Worm (Caenorhabditis elegans): ENCODE results near the gene snr-3.

snr-3 gene

DNA sequence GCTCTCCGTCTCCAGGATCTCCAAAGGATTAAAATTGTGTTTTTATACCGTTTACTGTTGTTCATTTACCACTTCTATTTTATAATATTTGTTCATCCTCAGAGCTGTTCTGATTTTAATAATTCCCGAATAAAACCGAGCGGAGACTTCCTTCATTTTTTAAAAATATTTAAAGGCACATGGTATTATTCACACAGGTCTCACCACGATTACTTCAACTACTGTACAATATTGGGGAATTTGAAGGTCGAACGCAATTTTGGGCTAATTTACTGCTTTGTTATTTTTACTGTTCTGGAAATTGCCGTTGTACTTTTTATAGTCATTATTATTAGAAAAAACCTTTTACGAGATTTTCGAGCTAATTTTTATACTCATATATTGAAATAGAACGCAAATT lies 1.6 kb upstream of the snr-3 start (continued):
- TF ChIP-seq die-1 (tag; optimal IDR thresholded peaks at IDR 0.05): peak; percentile 49
- TF ChIP-seq ztf-28 (GFP tag; IDR thresholded peaks at IDR 0.05): no peak
- no peak for TF ChIP-seq ama-1 (optimal IDR thresholded peaks at IDR 0.05)
- peak in 1 of 2 experiments; percentile 69 for TF ChIP-seq ama-1 (GFP tag; optimal IDR thresholded peaks at IDR 0.05)
- TF ChIP-seq hmg-1.2 (GFP tag; IDR thresholded peaks at IDR 0.05): peak; percentile 51
- 0 out of 2 replicates have a peak, but pooled peaks have one; percentile 18 for TF ChIP-seq cebp-1 (GFP tag; IDR thresholded peaks at IDR 0.05)
- TF ChIP-seq cebp-1 (tag; optimal IDR thresholded peaks at IDR 0.05): peak; percentile 50
- no peak for TF ChIP-seq nhr-90 (tag; optimal IDR thresholded peaks at IDR 0.05)
- TF ChIP-seq lir-1 (GFP tag; conservative IDR thresholded peaks at IDR 0.05): no peak
- no peak for TF ChIP-seq let-526 (GFP tag; IDR thresholded peaks at IDR 0.05)
- no peak for TF ChIP-seq nhr-80 (tag; optimal IDR thresholded peaks at IDR 0.05)
- TF ChIP-seq F57C9.4 (tag; optimal IDR thresholded peaks at IDR 0.05): no peak
- TF ChIP-seq ekl-4 (GFP tag; IDR thresholded peaks at IDR 0.05): peak; percentile 84
- no peak for TF ChIP-seq unc-62 (GFP tag; optimal IDR thresholded peaks at IDR 0.05)
- no peak for TF ChIP-seq ceh-79 (tag; optimal IDR thresholded peaks at IDR 0.05)
- peak; percentile 86 for TF ChIP-seq madf-6 (GFP tag; IDR thresholded peaks at IDR 0.05)
- peak; percentile 59 for TF ChIP-seq unc-130 (GFP tag; optimal IDR thresholded peaks at IDR 0.05)
- no peak for TF ChIP-seq dpl-1 (GFP tag; optimal IDR thresholded peaks at IDR 0.05)
- TF ChIP-seq mxl-1 (tag; optimal IDR thresholded peaks at IDR 0.05): no peak
- TF ChIP-seq aptf-3 (GFP tag; IDR thresholded peaks at IDR 0.05): no peak
- TF ChIP-seq T26A5.8 (tag; optimal IDR thresholded peaks at IDR 0.05): no peak
- no peak for TF ChIP-seq nhr-27 (tag; optimal IDR thresholded peaks at IDR 0.05)
- no peak for TF ChIP-seq chd-7 (tag; optimal IDR thresholded peaks at IDR 0.05)
- TF ChIP-seq aptf-2 (GFP tag; conservative IDR thresholded peaks at IDR 0.05): no peak
- no peak; the same call in 1 of the 2 replicates for TF ChIP-seq Y53F4B.3 (GFP tag; IDR thresholded peaks at IDR 0.05)
- TF ChIP-seq mcd-1 (GFP tag; IDR thresholded peaks at IDR 0.05): no peak

DNA sequence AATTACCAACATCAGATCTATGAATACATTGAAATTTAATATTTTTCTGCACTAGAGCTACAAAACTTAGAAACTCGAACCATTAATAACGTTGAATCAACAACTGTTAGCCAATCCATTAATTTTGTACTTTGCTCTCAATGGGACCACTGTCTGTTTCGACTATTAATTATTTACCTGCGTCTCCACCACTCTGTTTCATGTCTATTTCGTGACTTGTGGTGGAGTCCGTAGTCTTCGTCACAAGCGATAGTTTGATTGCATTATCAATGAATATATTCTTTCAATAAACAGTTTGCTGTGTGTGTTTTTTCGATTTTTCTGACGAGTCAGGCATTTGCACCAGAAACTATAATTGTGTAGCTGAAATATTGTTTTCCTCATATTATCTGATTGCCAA lies 3.2 kb downstream of the snr-3 start:
- TF ChIP-seq egl-18 (GFP tag; IDR thresholded peaks at IDR 0.05) (no peak), nhr-80 (tag; optimal IDR thresholded peaks at IDR 0.05) (peak; percentile 82), cebp-1 (GFP tag; IDR thresholded peaks at IDR 0.05) (0 out of 2 replicates have a peak, but pooled peaks have one; percentile 24), cebp-1 (tag; optimal IDR thresholded peaks at IDR 0.05) (no peak)

DNA sequence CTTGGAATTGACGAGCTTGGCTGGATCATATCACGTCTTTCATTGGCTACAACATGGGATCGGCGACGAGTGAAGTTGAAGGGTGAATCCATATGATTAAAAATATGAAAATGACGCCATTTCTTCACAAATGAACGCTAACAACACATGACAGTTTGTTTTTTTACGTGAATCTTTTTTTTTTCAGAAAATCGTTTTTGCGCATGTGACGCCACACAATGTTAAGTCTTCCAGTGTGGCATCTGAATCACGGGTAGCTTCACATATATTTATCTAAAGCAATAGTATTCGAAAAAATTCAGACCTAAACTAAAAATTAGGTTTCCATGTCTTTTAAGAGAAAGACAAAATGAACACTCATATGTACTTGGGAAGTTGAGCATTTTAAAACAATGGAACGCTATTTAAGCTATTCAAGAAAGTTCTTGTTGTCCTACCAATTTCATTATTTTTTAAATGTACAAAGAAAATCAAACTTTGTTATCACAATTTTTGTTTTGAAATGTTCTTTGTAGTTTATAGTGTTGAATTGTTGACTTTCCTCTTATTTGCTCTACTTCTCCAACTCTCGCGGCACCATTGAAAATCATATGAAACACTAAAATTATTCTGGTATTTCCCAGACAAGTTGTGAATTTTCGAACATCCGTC lies 4.6 kb downstream of the snr-3 start, which contains the start of the genes lido-16 and plpp-1.2:
TSS of gene lido-16 (minus strand) at position 101 of the 651 bp plus-strand sequence.
TSS of gene plpp-1.2 (plus strand) at position 601 of the 651 bp plus-strand sequence.
- TF ChIP-seq snpc-3.4 (tag; optimal IDR thresholded peaks at IDR 0.05) (no peak), athp-1 (tag; optimal IDR thresholded peaks at IDR 0.05) (no peak), ztf-6 (GFP tag; IDR thresholded peaks at IDR 0.05) (no peak), rpc-1 (optimal IDR thresholded peaks at IDR 0.05) (no peak), rpc-1 (tag; optimal IDR thresholded peaks at IDR 0.05) (no peak), dox-1 (GFP tag; IDR thresholded peaks at IDR 0.05) (no peak), sdz-38 (tag; optimal IDR thresholded peaks at IDR 0.05) (no peak), F23B12.7 (tag; optimal IDR thresholded peaks at IDR 0.05; ENCODE audit: insufficient read depth) (no peak), pha-4 (tag; optimal IDR thresholded peaks at IDR 0.05) (no peak), hlh-26 (GFP tag; conservative IDR thresholded peaks at IDR 0.05) (no peak), hmg-1.2 (GFP tag; IDR thresholded peaks at IDR 0.05) (no peak), F22D6.2 (tag; optimal IDR thresholded peaks at IDR 0.05) (no peak), F33H1.4 (GFP tag; IDR thresholded peaks at IDR 0.05) (no peak), F55B11.4 (tag; optimal IDR thresholded peaks at IDR 0.05; ENCODE audit: borderline replicate concordance, insufficient read depth) (no peak), chd-7 (tag; optimal IDR thresholded peaks at IDR 0.05) (no peak)
